Fruit fly (Drosophila melanogaster) whole organism, embryonic: Measurements from ENCODE around the gene nompC.

Experiments
- Adf1 ChIP-seq: fragments of 200-800 bp; sonication (Bioruptor generic); IDR thresholded peaks from 2 replicates; pipeline ENCODE4 v1.3.6; 2022; ENCODE audit warnings: missing biosample characterization, missing genetic modification characterization
- Awh ChIP-seq: fragments of 200-800 bp; sonication (Bioruptor generic); IDR thresholded peaks from 2 replicates; pipeline ENCODE4, ENCODE4 v1.3.6; 2022; ENCODE audit warnings: missing biosample characterization, missing genetic modification characterization
- BEAF-32 ChIP-seq: fragments of 200-800 bp; sonication (Bioruptor generic); optimal IDR thresholded peaks from 3 replicates; lab custom pipeline; 2017; ENCODE audit warnings: missing biosample characterization, missing genetic modification characterization, mild to moderate bottlenecking, moderate library complexity, missing genetic modification reagents
- Blimp-1 ChIP-seq: fragments of 200-800 bp; sonication (Bioruptor generic); optimal IDR thresholded peaks from 3 replicates; lab custom pipeline; 2018; ENCODE audit warnings: missing biosample characterization, missing genetic modification characterization, mild to moderate bottlenecking, moderate library complexity, missing genetic modification reagents
- CG11085 ChIP-seq: fragments of 200-800 bp; sonication (Bioruptor generic); IDR thresholded peaks from 2 replicates; pipeline ENCODE4 v1.3.6; 2022; ENCODE audit warnings: missing biosample characterization, missing genetic modification characterization
- CG11247 ChIP-seq: fragments of 200-800 bp; sonication (Bioruptor generic); IDR thresholded peaks from 2 replicates; pipeline ENCODE4 v1.3.6; 2022; ENCODE audit warnings: missing biosample characterization, missing genetic modification characterization
- CG12391 ChIP-seq: fragments of 200-800 bp; sonication (Bioruptor generic); optimal IDR thresholded peaks from 3 replicates; lab custom pipeline; 2018; ENCODE audit warnings: missing biosample characterization, mild to moderate bottlenecking, missing genetic modification characterization, moderate library complexity
- CG13296 ChIP-seq: fragments of 200-800 bp; sonication (Bioruptor generic); optimal IDR thresholded peaks from 3 replicates; lab custom pipeline; 2018; ENCODE audit warnings: missing biosample characterization, mild to moderate bottlenecking, missing genetic modification characterization
- CG18599 ChIP-seq: fragments of 200-800 bp; sonication (Bioruptor generic); optimal IDR thresholded peaks from 3 replicates; lab custom pipeline; 2017; ENCODE audit warnings: missing biosample characterization, missing genetic modification characterization, mild to moderate bottlenecking, moderate library complexity, missing genetic modification reagents
- CG2875 ChIP-seq: fragments of 200-800 bp; sonication (Bioruptor generic); optimal IDR thresholded peaks from 2 replicates; lab custom pipeline; 2017; ENCODE audit warnings: missing biosample characterization, mild to moderate bottlenecking, missing genetic modification characterization, missing genetic modification reagents
- CG34224 ChIP-seq: fragments of 200-800 bp; sonication (Bioruptor generic); IDR thresholded peaks from 3 replicates; pipeline ENCODE4 v1.3.6; 2022; ENCODE audit warnings: missing biosample characterization, missing genetic modification characterization; ENCODE audit not compliant: partially characterized antibody
- CG4360 ChIP-seq: fragments of 200-800 bp; sonication (Bioruptor generic); IDR thresholded peaks from 2 replicates; pipeline ENCODE4 v1.3.6; 2022; ENCODE audit warnings: missing biosample characterization, missing genetic modification characterization
- CG4424 ChIP-seq: fragments of 200-800 bp; sonication (Bioruptor generic); optimal IDR thresholded peaks from 3 replicates; lab custom pipeline; 2016; ENCODE audit warnings: missing biosample characterization, missing genetic modification characterization
- CG5180 ChIP-seq: fragments of 200-800 bp; sonication (Bioruptor generic); optimal IDR thresholded peaks from 3 replicates; lab custom pipeline; 2017; ENCODE audit warnings: missing biosample characterization, missing genetic modification characterization, mild to moderate bottlenecking, moderate library complexity, missing genetic modification reagents
- CG6175 ChIP-seq: fragments of 200-800 bp; sonication (Bioruptor generic); IDR thresholded peaks from 3 replicates; pipeline ENCODE4 v1.3.6; 2022; ENCODE audit warnings: missing biosample characterization, missing genetic modification characterization
- CG6683 ChIP-seq: fragments of 200-800 bp; sonication (Bioruptor generic); optimal IDR thresholded peaks from 2 replicates; lab custom pipeline; 2017; ENCODE audit warnings: missing biosample characterization, mild to moderate bottlenecking, missing genetic modification characterization, missing genetic modification reagents
- CG7987 ChIP-seq: fragments of 200-800 bp; sonication (Bioruptor generic); optimal IDR thresholded peaks from 2 replicates; lab custom pipeline; 2018; ENCODE audit warnings: missing biosample characterization, mild to moderate bottlenecking, missing genetic modification characterization, moderate library complexity
- Doc2 ChIP-seq: fragments of 200-800 bp; sonication (Bioruptor generic); IDR thresholded peaks from 2 replicates; pipeline ENCODE4 v1.3.6; 2022; ENCODE audit warnings: missing biosample characterization, missing genetic modification characterization
- Drgx ChIP-seq: fragments of 200-800 bp; sonication (Bioruptor generic); IDR thresholded peaks from 2 replicates; pipeline ENCODE4 v1.3.6; 2022; ENCODE audit warnings: missing biosample characterization, missing genetic modification characterization
- ERR ChIP-seq: fragments of 200-800 bp; sonication (Bioruptor generic); optimal IDR thresholded peaks from 2 replicates; lab custom pipeline; 2016; ENCODE audit warnings: missing biosample characterization, missing genetic modification characterization
- Ets65A ChIP-seq: fragments of 200-800 bp; sonication (Bioruptor generic); peaks from one replicate; lab custom pipeline; 2016; ENCODE audit warnings: missing biosample characterization, missing genetic modification characterization
- Ets97D ChIP-seq: fragments of 200-800 bp; sonication (Bioruptor generic); optimal IDR thresholded peaks from 3 replicates; lab custom pipeline; 2016; ENCODE audit warnings: missing biosample characterization, missing genetic modification characterization
- Hey ChIP-seq: fragments of 200-800 bp; sonication (Bioruptor generic); optimal IDR thresholded peaks from 3 replicates; lab custom pipeline; 2018; ENCODE audit warnings: missing biosample characterization, mild to moderate bottlenecking, missing genetic modification characterization
- HmgZ ChIP-seq: fragments of 200-800 bp; sonication (Bioruptor generic); optimal IDR thresholded peaks from 2 replicates; lab custom pipeline; 2018; ENCODE audit warnings: missing biosample characterization, mild to moderate bottlenecking, missing genetic modification characterization
- Hr78 ChIP-seq, 2 experiments: fragments of 200-800 bp in 1 of 2; fragments of >200 bp in 1 of 2; sonication (Bioruptor generic) in 1 of 2; optimal IDR thresholded peaks; 2 replicates each; lab custom pipeline; 2017 to 2019; ENCODE audit warnings: missing biosample characterization in 2 of 2, missing genetic modification characterization in 2 of 2, mild to moderate bottlenecking in 1 of 2, moderate library complexity in 1 of 2
- Jarid2 ChIP-seq: fragments of 200-800 bp; sonication (Bioruptor generic); optimal IDR thresholded peaks from 3 replicates; lab custom pipeline; 2017; ENCODE audit warnings: mild to moderate bottlenecking, missing biosample characterization, missing genetic modification reagents, missing genetic modification characterization
- Optix ChIP-seq: fragments of 200-800 bp; sonication (Bioruptor generic); IDR thresholded peaks from 3 replicates; pipeline ENCODE4 v1.3.6; 2022; ENCODE audit warnings: missing biosample characterization, missing genetic modification characterization
- Pdp1 ChIP-seq, 2 experiments: fragments of 200-800 bp; sonication (Bioruptor generic); optimal IDR thresholded peaks; 3 replicates each; lab custom pipeline; 2016; ENCODE audit warnings: missing biosample characterization in 2 of 2, missing genetic modification characterization in 2 of 2, mild to moderate bottlenecking in 1 of 2, moderate library complexity in 1 of 2
- Scr ChIP-seq: fragments of 200-800 bp; sonication (Bioruptor generic); IDR thresholded peaks from 2 replicates; pipeline ENCODE4 v1.3.6; 2022; ENCODE audit warnings: missing biosample characterization, missing genetic modification characterization; ENCODE audit not compliant: partially characterized antibody
- Side ChIP-seq: fragments of 200-800 bp; sonication (Bioruptor generic); optimal IDR thresholded peaks from 2 replicates; lab custom pipeline; 2016; ENCODE audit warnings: missing biosample characterization, missing genetic modification characterization
- bcd ChIP-seq: fragments of 200-800 bp; sonication (Bioruptor generic); optimal IDR thresholded peaks from 2 replicates; lab custom pipeline; 2017; ENCODE audit warnings: missing biosample characterization, mild to moderate bottlenecking, missing genetic modification characterization
- cwo ChIP-seq: fragments of 200-800 bp; sonication (Bioruptor generic); optimal IDR thresholded peaks from 3 replicates; lab custom pipeline; 2017; ENCODE audit warnings: missing biosample characterization, missing genetic modification characterization, mild to moderate bottlenecking, moderate library complexity, missing genetic modification reagents
- gcm ChIP-seq: fragments of 200-800 bp; sonication (Bioruptor generic); optimal IDR thresholded peaks from 2 replicates; lab custom pipeline; 2019; ENCODE audit warnings: missing biosample characterization, mild to moderate bottlenecking, missing genetic modification characterization, moderate library complexity
- grau ChIP-seq: fragments of 200-800 bp; optimal IDR thresholded peaks from 3 replicates; lab custom pipeline; 2019; ENCODE audit warnings: missing biosample characterization, mild to moderate bottlenecking, missing genetic modification characterization, moderate library complexity
- grn ChIP-seq: fragments of 200-800 bp; sonication (Bioruptor generic); optimal IDR thresholded peaks from 3 replicates; lab custom pipeline; 2017; ENCODE audit warnings: missing biosample characterization, missing genetic modification characterization
- h ChIP-seq: fragments of >200 bp; optimal IDR thresholded peaks from 2 replicates; lab custom pipeline; 2017
- ind ChIP-seq: fragments of 200-800 bp; sonication (Bioruptor generic); optimal IDR thresholded peaks from 3 replicates; lab custom pipeline; 2016; ENCODE audit warnings: missing biosample characterization, missing genetic modification characterization
- lmd ChIP-seq: fragments of 200-800 bp; sonication (Bioruptor generic); IDR thresholded peaks from 2 replicates; pipeline ENCODE4 v1.3.6; 2022; ENCODE audit warnings: missing biosample characterization, missing genetic modification characterization
- nom ChIP-seq: fragments of 200-800 bp; sonication (Bioruptor generic); optimal IDR thresholded peaks from 2 replicates; lab custom pipeline; 2017; ENCODE audit warnings: missing biosample characterization, missing genetic modification characterization, mild to moderate bottlenecking, moderate library complexity, missing genetic modification reagents
- oc ChIP-seq: fragments of 200-800 bp; sonication (Bioruptor generic); optimal IDR thresholded peaks from 2 replicates; lab custom pipeline; 2018; ENCODE audit warnings: missing biosample characterization, mild to moderate bottlenecking, missing genetic modification characterization, moderate library complexity
- otp ChIP-seq: fragments of 200-800 bp; sonication (Bioruptor generic); IDR thresholded peaks from 3 replicates; pipeline ENCODE4, ENCODE4 v1.3.6; 2022; ENCODE audit warnings: missing biosample characterization, missing genetic modification characterization
- pros ChIP-seq: fragments of 200-800 bp; sonication (Bioruptor generic); optimal IDR thresholded peaks from 3 replicates; lab custom pipeline; 2019; ENCODE audit warnings: missing biosample characterization, mild to moderate bottlenecking, missing genetic modification characterization, moderate library complexity
- sens ChIP-seq: fragments of 200-800 bp; sonication (Bioruptor generic); peaks from one replicate; lab custom pipeline; 2016; ENCODE audit warnings: missing biosample characterization, missing genetic modification characterization
- sna ChIP-seq: fragments of 200-800 bp; sonication (Bioruptor generic); IDR thresholded peaks from 2 replicates; pipeline ENCODE4 v1.3.6; 2022; ENCODE audit warnings: missing biosample characterization, missing genetic modification characterization; ENCODE audit not compliant: partially characterized antibody
- sob ChIP-seq: fragments of 200-800 bp; sonication (Bioruptor generic); IDR thresholded peaks from 2 replicates; pipeline ENCODE4 v1.3.6; 2022; ENCODE audit warnings: missing biosample characterization, missing genetic modification characterization
- sug ChIP-seq: fragments of 200-800 bp; optimal IDR thresholded peaks from 2 replicates; lab custom pipeline; 2019; ENCODE audit warnings: missing biosample characterization, mild to moderate bottlenecking, missing genetic modification characterization, moderate library complexity
- trem ChIP-seq: fragments of 200-800 bp; optimal IDR thresholded peaks from 3 replicates; lab custom pipeline; 2019; ENCODE audit warnings: missing biosample characterization, mild to moderate bottlenecking, missing genetic modification characterization, moderate library complexity
- zfh2 ChIP-seq: fragments of 200-800 bp; sonication (Bioruptor generic); optimal IDR thresholded peaks from 2 replicates; lab custom pipeline; 2016; ENCODE audit warnings: missing biosample characterization, missing genetic modification characterization

The nompC gene

DNA sequence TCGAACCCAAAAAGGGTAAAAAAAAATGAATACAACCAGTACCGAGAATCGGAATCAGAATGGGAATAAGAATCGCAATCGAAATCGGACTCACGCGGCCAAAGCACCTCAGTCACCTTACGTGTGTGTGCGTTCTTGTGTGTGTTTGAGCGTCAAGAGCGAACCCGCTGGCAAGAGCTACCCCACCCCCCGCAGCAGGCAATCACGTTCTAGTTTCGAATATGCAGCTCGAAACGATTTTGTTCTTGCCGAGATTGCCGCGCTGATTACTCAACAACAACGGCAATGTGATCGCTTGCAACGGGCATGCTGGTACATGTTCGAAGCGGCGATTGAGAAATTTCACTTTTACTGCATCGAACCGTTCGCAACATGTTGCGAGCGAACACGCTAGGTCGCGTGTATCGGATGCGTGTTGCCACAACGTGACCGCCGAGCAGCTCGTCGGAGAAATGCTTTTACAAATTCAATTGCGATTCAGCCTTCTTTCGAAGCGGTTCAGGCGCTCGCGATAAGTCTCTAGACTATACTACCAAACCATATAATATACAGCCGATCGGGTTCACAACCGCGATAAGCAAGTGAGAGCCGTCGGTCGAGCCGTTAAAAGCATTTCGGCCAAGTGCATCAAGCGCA is 40.6 kb upstream of the nompC start (continued):
- TF ChIP-seq sob (GFP tag; lab: Robert Waterston, UW) (peak; percentile 19; the same call in 1 of the 2 replicates), sug (peak; percentile 61), Hr78 (GFP tag; optimal IDR thresholded peaks at IDR 0.05; lab: Kevin White, UChicago) (peak in 1 of 2 experiments; percentile 65), CG7987 (GFP tag; lab: Kevin White, UChicago) (peak; percentile 29), CG2875 (peak; percentile 1), Hey (no peak), oc (tag; lab: Kevin White, UChicago) (peak; percentile 18), CG6683 (GFP tag; lab: Kevin White, UChicago) (no peak), bcd (GFP tag; lab: Kevin White, UChicago) (no peak), Optix (GFP tag; lab: Robert Waterston, UW) (no peak), CG6175 (0 out of 3 replicates have a peak, but pooled peaks have one; percentile 33), ind (GFP tag; lab: Kevin White, UChicago) (no peak), Drgx (GFP tag; lab: Robert Waterston, UW) (peak; percentile 37; the same call in 1 of the 2 replicates), ERR (peak; percentile 10), Doc2 (GFP tag; lab: Robert Waterston, UW) (no peak), Awh (GFP tag; lab: Robert Waterston, UW) (no peak), Pdp1 (GFP tag; optimal IDR thresholded peaks at IDR 0.05; lab: Kevin White, UChicago) (peak in 1 of 2 experiments; percentile 94), CG5180 (GFP tag; lab: Kevin White, UChicago) (peak; percentile 100), HmgZ (tag; lab: Kevin White, UChicago) (peak; percentile 16), pros (GFP tag; lab: Kevin White, UChicago) (peak; percentile 29), BEAF-32 (GFP tag; lab: Kevin White, UChicago) (no peak), h (lab: Kevin White, UChicago) (no peak), otp (GFP tag; lab: Robert Waterston, UW) (no peak; the same call in 2 of the 3 replicates), CG11247 (no peak), grau (tag; lab: Kevin White, UChicago) (no peak), nom (GFP tag; lab: Kevin White, UChicago) (peak; percentile 58), zfh2 (GFP tag; lab: Kevin White, UChicago) (no peak), lmd (GFP tag; lab: Robert Waterston, UW) (no peak), Ets97D (GFP tag; lab: Kevin White, UChicago) (no peak), sens (GFP tag; lab: Kevin White, UChicago) (peak; percentile 82), CG18599 (peak; percentile 11), Adf1 (GFP tag; lab: Robert Waterston, UW) (peak; percentile 9; the same call in 1 of the 2 replicates), grn (GFP tag; lab: Kevin White, UChicago) (peak; percentile 92), CG13296 (no peak), CG4424 (GFP tag; lab: Kevin White, UChicago) (no peak), Scr (GFP tag; lab: Robert Waterston, UW) (0 out of 2 replicates have a peak, but pooled peaks have one; percentile 25), CG11085 (no peak), Jarid2 (GFP tag; lab: Kevin White, UChicago) (peak; percentile 58), Side (GFP tag; lab: Kevin White, UChicago) (peak; percentile 10), CG4360 (peak; percentile 29; the same call in 1 of the 2 replicates), CG12391 (tag; lab: Kevin White, UChicago) (no peak), cwo (GFP tag; lab: Kevin White, UChicago) (peak; percentile 79), CG34224 (GFP tag; lab: Robert Waterston, UW) (no peak), gcm (peak; percentile 23), trem (tag; lab: Kevin White, UChicago) (peak; percentile 19), Blimp-1 (GFP tag; lab: Kevin White, UChicago) (peak; percentile 89), sna (0 out of 2 replicates have a peak, but pooled peaks have one; percentile 24), Ets65A (GFP tag; lab: Kevin White, UChicago) (no peak)
